Worm (Caenorhabditis elegans) whole organism, L2 larva: ENCODE measurements around the gene ngn-1.

Experiments
- C34F6.9 ChIP-seq: fragments of 150-350 bp; optimal IDR thresholded peaks from 2 replicates; lab custom pipeline; 2014; ENCODE audit warnings: missing biosample characterization, missing genetic modification characterization
- F13H6.1 ChIP-seq: sonication (generic microtip); optimal IDR thresholded peaks from 2 replicates; lab custom pipeline; 2016; ENCODE audit warnings: missing genetic modification characterization, missing compliant biosample characterization
- R02D3.7 ChIP-seq: fragments of 150-350 bp; optimal IDR thresholded peaks from 2 replicates; lab custom pipeline; 2014; ENCODE audit warnings: missing biosample characterization, missing genetic modification characterization
- Y55F3AM.14 ChIP-seq: fragments of 200-800 bp; sonication (Bioruptor generic); optimal IDR thresholded peaks from 2 replicates; lab custom pipeline; 2018; ENCODE audit warnings: mild to moderate bottlenecking, missing genetic modification characterization, missing compliant biosample characterization
- ZK546.5 ChIP-seq: sonication (generic microtip); optimal IDR thresholded peaks from 2 replicates; lab custom pipeline; 2017; ENCODE audit warnings: missing biosample characterization, missing genetic modification characterization
- alr-1 ChIP-seq: fragments of 150-350 bp; optimal IDR thresholded peaks from 2 replicates; lab custom pipeline; 2014; ENCODE audit warnings: missing biosample characterization, missing genetic modification characterization
- aly-2 ChIP-seq: fragments of 150-350 bp; optimal IDR thresholded peaks from 2 replicates; lab custom pipeline; 2014; ENCODE audit warnings: missing biosample characterization, missing genetic modification characterization
- ama-1 ChIP-seq: fragments of 150-350 bp; optimal IDR thresholded peaks from 2 replicates; lab custom pipeline; 2018; ENCODE audit warnings: inconsistent platforms
- blmp-1 ChIP-seq: sonication (generic microtip); optimal IDR thresholded peaks from 2 replicates; lab custom pipeline; 2017; ENCODE audit warnings: missing genetic modification characterization, mild to moderate bottlenecking, missing compliant biosample characterization, antibody characterized with exemption, moderate library complexity; ENCODE audit not compliant: insufficient read depth
- ceh-16 ChIP-seq: fragments of 150-350 bp; optimal IDR thresholded peaks from 2 replicates; lab custom pipeline; 2014; ENCODE audit warnings: missing biosample characterization, missing genetic modification characterization
- ceh-82 ChIP-seq: fragments of 150-350 bp; optimal IDR thresholded peaks from 2 replicates; lab custom pipeline; 2014; ENCODE audit warnings: missing biosample characterization, missing genetic modification characterization
- crh-2 ChIP-seq: sonication (generic microtip); optimal IDR thresholded peaks from 2 replicates; lab custom pipeline; 2017; ENCODE audit warnings: missing biosample characterization, missing genetic modification characterization
- dmd-4 ChIP-seq: sonication (generic microtip); optimal IDR thresholded peaks from 2 replicates; lab custom pipeline; 2017; ENCODE audit warnings: missing biosample characterization, missing genetic modification characterization
- egl-27 ChIP-seq: sonication (generic microtip); optimal IDR thresholded peaks from 3 replicates; lab custom pipeline; 2017; ENCODE audit warnings: missing biosample characterization, missing genetic modification reagents, missing genetic modification characterization
- elt-1 ChIP-seq: fragments of 150-350 bp; optimal IDR thresholded peaks from 2 replicates; lab custom pipeline; 2014; ENCODE audit warnings: missing biosample characterization, missing genetic modification characterization
- elt-3 ChIP-seq: sonication (generic microtip); optimal IDR thresholded peaks from 2 replicates; lab custom pipeline; 2017; ENCODE audit warnings: missing biosample characterization, missing genetic modification characterization
- fos-1 ChIP-seq: fragments of 150-350 bp; optimal IDR thresholded peaks from 2 replicates; lab custom pipeline; 2014; ENCODE audit warnings: missing biosample characterization, missing genetic modification characterization
- gmeb-1 ChIP-seq: fragments of 150-350 bp; optimal IDR thresholded peaks from 2 replicates; lab custom pipeline; 2014; ENCODE audit warnings: missing biosample characterization, missing genetic modification characterization
- lin-11 ChIP-seq: fragments of 150-350 bp; sonication (generic microtip); optimal IDR thresholded peaks from 2 replicates; lab custom pipeline; 2014; ENCODE audit warnings: missing biosample characterization, missing genetic modification characterization, inconsistent platforms, mixed read lengths
- lin-13 ChIP-seq: fragments of 150-350 bp; optimal IDR thresholded peaks from 2 replicates; lab custom pipeline; 2014; ENCODE audit warnings: missing biosample characterization, missing genetic modification reagents, missing genetic modification characterization
- lin-39 ChIP-seq: fragments of 150-350 bp; optimal IDR thresholded peaks from 2 replicates; lab custom pipeline; 2014; ENCODE audit warnings: missing biosample characterization, missing genetic modification reagents, missing genetic modification characterization
- lsy-2 ChIP-seq, 2 experiments: fragments of 150-350 bp in 1 of 2; sonication (generic microtip) in 1 of 2; optimal IDR thresholded peaks; 2 replicates each; lab custom pipeline; 2014 to 2017; ENCODE audit warnings: missing biosample characterization in 2 of 2, missing genetic modification characterization in 2 of 2
- mab-5 ChIP-seq: fragments of 150-350 bp; optimal IDR thresholded peaks from 2 replicates; lab custom pipeline; 2014; ENCODE audit warnings: missing biosample characterization, missing genetic modification characterization
- mbf-1 ChIP-seq: sonication (generic microtip); optimal IDR thresholded peaks from 2 replicates; lab custom pipeline; 2017; ENCODE audit warnings: missing biosample characterization, missing genetic modification characterization
- mdl-1 ChIP-seq, 2 experiments: fragments of 150-350 bp in 1 of 2; sonication (generic microtip) in 1 of 2; optimal IDR thresholded peaks; 2 replicates each; lab custom pipeline; 2017; ENCODE audit warnings: missing biosample characterization in 2 of 2, missing genetic modification characterization in 2 of 2
- nhr-10 ChIP-seq: sonication (generic microtip); optimal IDR thresholded peaks from 2 replicates; lab custom pipeline; 2017; ENCODE audit warnings: missing biosample characterization, missing genetic modification characterization
- nhr-11 ChIP-seq: fragments of 150-350 bp; optimal IDR thresholded peaks from 2 replicates; lab custom pipeline; 2014; ENCODE audit warnings: missing biosample characterization, missing genetic modification characterization
- nhr-12 ChIP-seq: fragments of 150-350 bp; optimal IDR thresholded peaks from 2 replicates; lab custom pipeline; 2014; ENCODE audit warnings: missing biosample characterization, missing genetic modification characterization
- nhr-129 ChIP-seq: fragments of 150-350 bp; optimal IDR thresholded peaks from 2 replicates; lab custom pipeline; 2014; ENCODE audit warnings: missing biosample characterization, missing genetic modification characterization
- nhr-21 ChIP-seq: fragments of 150-350 bp; optimal IDR thresholded peaks from 2 replicates; lab custom pipeline; 2014; ENCODE audit warnings: missing biosample characterization, missing genetic modification characterization
- nhr-23 ChIP-seq: fragments of 150-350 bp; optimal IDR thresholded peaks from 2 replicates; lab custom pipeline; 2014; ENCODE audit warnings: missing biosample characterization, missing genetic modification reagents, missing genetic modification characterization
- nhr-237 ChIP-seq: fragments of 150-350 bp; optimal IDR thresholded peaks from 2 replicates; lab custom pipeline; 2014; ENCODE audit warnings: missing biosample characterization, missing genetic modification characterization
- nhr-25 ChIP-seq: fragments of 150-350 bp; sonication (generic microtip); optimal IDR thresholded peaks from 3 replicates; lab custom pipeline; 2014; ENCODE audit warnings: missing biosample characterization, missing genetic modification characterization
- nhr-6 ChIP-seq: fragments of 150-350 bp; optimal IDR thresholded peaks from 2 replicates; lab custom pipeline; 2014; ENCODE audit warnings: missing biosample characterization, missing genetic modification characterization
- nhr-77 ChIP-seq: fragments of 150-350 bp; optimal IDR thresholded peaks from 2 replicates; lab custom pipeline; 2014; ENCODE audit warnings: missing biosample characterization, missing genetic modification characterization
- peb-1 ChIP-seq: fragments of 150-350 bp; optimal IDR thresholded peaks from 2 replicates; lab custom pipeline; 2014; ENCODE audit warnings: missing biosample characterization, missing genetic modification characterization
- sem-4 ChIP-seq: fragments of 150-350 bp; optimal IDR thresholded peaks from 2 replicates; lab custom pipeline; 2014; ENCODE audit warnings: missing biosample characterization, missing genetic modification reagents, missing genetic modification characterization
- skn-1 ChIP-seq: sonication (generic microtip); optimal IDR thresholded peaks from 2 replicates; lab custom pipeline; 2017; ENCODE audit warnings: missing biosample characterization, missing genetic modification characterization
- sma-3 ChIP-seq: sonication (generic microtip); optimal IDR thresholded peaks from 2 replicates; lab custom pipeline; 2016; ENCODE audit warnings: missing genetic modification reagents, missing genetic modification characterization, missing compliant biosample characterization
- sma-9 ChIP-seq, 2 experiments: fragments of 150-350 bp in 1 of 2; sonication (generic microtip) in 1 of 2; optimal IDR thresholded peaks; 2 replicates each; lab custom pipeline; 2014 to 2016; ENCODE audit warnings: missing genetic modification characterization in 2 of 2, mild to moderate bottlenecking in 1 of 2, missing biosample characterization in 1 of 2, missing compliant biosample characterization in 1 of 2, missing genetic modification reagents in 1 of 2, moderate library complexity in 1 of 2
- snpc-4 ChIP-seq: fragments of 150-350 bp; optimal IDR thresholded peaks from 2 replicates; lab custom pipeline; 2014; ENCODE audit warnings: missing biosample characterization, missing genetic modification characterization
- unc-39 ChIP-seq: fragments of 150-350 bp; optimal IDR thresholded peaks from 2 replicates; lab custom pipeline; 2014; ENCODE audit warnings: missing biosample characterization, missing genetic modification characterization
- unc-55 ChIP-seq: fragments of 150-350 bp; sonication (generic microtip); optimal IDR thresholded peaks from 3 replicates; lab custom pipeline; 2014; ENCODE audit warnings: missing biosample characterization, missing genetic modification reagents, missing genetic modification characterization
- unc-62 ChIP-seq: fragments of 150-350 bp; optimal IDR thresholded peaks from 2 replicates; lab custom pipeline; 2014; ENCODE audit warnings: missing biosample characterization, missing genetic modification reagents, missing genetic modification characterization
- zag-1 ChIP-seq: fragments of 150-350 bp; optimal IDR thresholded peaks from 2 replicates; lab custom pipeline; 2014; ENCODE audit warnings: missing biosample characterization, missing genetic modification characterization
- ztf-1 ChIP-seq: fragments of 200-800 bp; sonication (Bioruptor generic); conservative IDR thresholded peaks from 2 replicates; pipeline ENCODE4 v1.3.6; 2022; ENCODE audit warnings: missing genetic modification characterization, missing compliant biosample characterization
- ztf-11 ChIP-seq: sonication (generic microtip); optimal IDR thresholded peaks from 2 replicates; lab custom pipeline; 2017; ENCODE audit warnings: missing biosample characterization, missing genetic modification characterization
- ztf-4 ChIP-seq: fragments of 150-350 bp; optimal IDR thresholded peaks from 2 replicates; lab custom pipeline; 2014; ENCODE audit warnings: missing biosample characterization, missing genetic modification characterization

Gene ngn-1

ce11 chrIV:2600841-2601240 is 27.2 kb downstream of the ngn-1 start, which contains the start of gene epg-9:
Gene epg-9 (plus strand): TSS chrIV:2601141.
- TF ChIP-seq ztf-4 (tag; lab: Kevin White, UChicago) (no peak), egl-27 (tag; lab: Kevin White, UChicago) (no peak), sem-4 (no peak)

- no peak for TF ChIP-seq ztf-11
- TF ChIP-seq mdl-1 (tag; optimal IDR thresholded peaks at IDR 0.05; lab: Kevin White, UChicago), result peak; percentile 64 to 85
- TF ChIP-seq mab-5 (tag; lab: Kevin White, UChicago), result peak; percentile 80
- TF ChIP-seq peb-1 (tag; lab: Kevin White, UChicago), result no peak
- TF ChIP-seq ceh-16 (tag; lab: Kevin White, UChicago), result no peak
- peak; percentile 67 for TF ChIP-seq egl-27 (tag; lab: Kevin White, UChicago)
- peak; percentile 87 for TF ChIP-seq ama-1 (lab: Kevin White, UChicago)
- no peak for TF ChIP-seq nhr-11 (tag; lab: Kevin White, UChicago)
- no peak for TF ChIP-seq lin-39 (tag; lab: Kevin White, UChicago)
- no peak for TF ChIP-seq nhr-237 (tag; lab: Kevin White, UChicago)
- no peak for TF ChIP-seq lin-11
- TF ChIP-seq unc-39 (tag; lab: Kevin White, UChicago), result no peak
- peak; percentile 54 to 88 for TF ChIP-seq lsy-2 (tag; optimal IDR thresholded peaks at IDR 0.05; lab: Kevin White, UChicago)
- TF ChIP-seq fos-1, result peak; percentile 81
- no peak for TF ChIP-seq Y55F3AM.14 (GFP tag; lab: Kevin White, UChicago)
- TF ChIP-seq crh-2 (tag; lab: Kevin White, UChicago), result peak; percentile 87
- peak; percentile 95 for TF ChIP-seq C34F6.9
- no peak for TF ChIP-seq mbf-1
- peak; percentile 67 for TF ChIP-seq gmeb-1
- peak; percentile 78 for TF ChIP-seq nhr-25 (tag; lab: Kevin White, UChicago)
- TF ChIP-seq blmp-1 (tag; lab: Kevin White, UChicago), result peak; percentile 30
- no peak for TF ChIP-seq skn-1 (tag; lab: Kevin White, UChicago)
- TF ChIP-seq ztf-1 (GFP tag; lab: Robert Waterston, UW), result no peak
- no peak for TF ChIP-seq ZK546.5 (tag; lab: Kevin White, UChicago)
- no peak for TF ChIP-seq ztf-4 (tag; lab: Kevin White, UChicago)
- no peak for TF ChIP-seq unc-62 (GFP tag; lab: Kevin White, UChicago)
- TF ChIP-seq nhr-77 (tag; lab: Kevin White, UChicago), result no peak
- TF ChIP-seq alr-1 (tag; lab: Kevin White, UChicago), result no peak
- peak; percentile 95 for TF ChIP-seq nhr-129
- TF ChIP-seq snpc-4, result peak; percentile 51
- TF ChIP-seq zag-1 (tag; lab: Kevin White, UChicago), result peak; percentile 79
- TF ChIP-seq dmd-4 (tag; lab: Kevin White, UChicago), result no peak
- TF ChIP-seq aly-2 (tag; lab: Kevin White, UChicago), result no peak
- TF ChIP-seq elt-3, result no peak
- peak; percentile 92 for TF ChIP-seq sma-9 (GFP tag; optimal IDR thresholded peaks at IDR 0.05; lab: Kevin White, UChicago)
- no peak for TF ChIP-seq sma-9 (tag; optimal IDR thresholded peaks at IDR 0.05; lab: Kevin White, UChicago)
- TF ChIP-seq nhr-10 (tag; lab: Kevin White, UChicago), result no peak
- TF ChIP-seq nhr-12 (tag; lab: Kevin White, UChicago), result no peak
- peak; percentile 83 for TF ChIP-seq F13H6.1 (tag; lab: Kevin White, UChicago)
- no peak for TF ChIP-seq nhr-23 (tag; lab: Kevin White, UChicago)
- TF ChIP-seq sem-4, result peak; percentile 59
- TF ChIP-seq unc-55 (GFP tag; lab: Kevin White, UChicago), result peak; percentile 88
- peak; percentile 72 for TF ChIP-seq nhr-21 (tag; lab: Kevin White, UChicago)
- peak; percentile 80 for TF ChIP-seq lin-13 (GFP tag; lab: Kevin White, UChicago)
- TF ChIP-seq R02D3.7 (tag; lab: Kevin White, UChicago), result no peak
- peak; percentile 45 for TF ChIP-seq nhr-6 (tag; lab: Kevin White, UChicago)
- TF ChIP-seq elt-1 (tag; lab: Kevin White, UChicago), result no peak
- TF ChIP-seq sma-3 (GFP tag; lab: Kevin White, UChicago), result peak; percentile 78
- TF ChIP-seq ceh-82, result no peak
Measured at ce11 chrIV:2599634-2600033, 28.4 kb downstream of the ngn-1 start.
